Worm (Caenorhabditis elegans) whole organism, L2 larva: ENCODE results near the gene C05G5.1.

Experiments used
- ceh-16 ChIP-seq: fragments of 150-350 bp; optimal IDR thresholded peaks from 2 replicates; lab custom pipeline; 2014; ENCODE audit warnings: missing biosample characterization, missing genetic modification characterization
- egl-27 ChIP-seq: sonication (generic microtip); optimal IDR thresholded peaks from 3 replicates; lab custom pipeline; 2017; ENCODE audit warnings: missing biosample characterization, missing genetic modification reagents, missing genetic modification characterization
- mbf-1 ChIP-seq: sonication (generic microtip); optimal IDR thresholded peaks from 2 replicates; lab custom pipeline; 2017; ENCODE audit warnings: missing biosample characterization, missing genetic modification characterization
- nhr-129 ChIP-seq: fragments of 150-350 bp; optimal IDR thresholded peaks from 2 replicates; lab custom pipeline; 2014; ENCODE audit warnings: missing biosample characterization, missing genetic modification characterization
- ztf-4 ChIP-seq: fragments of 150-350 bp; optimal IDR thresholded peaks from 2 replicates; lab custom pipeline; 2014; ENCODE audit warnings: missing biosample characterization, missing genetic modification characterization

Gene C05G5.1

DNA sequence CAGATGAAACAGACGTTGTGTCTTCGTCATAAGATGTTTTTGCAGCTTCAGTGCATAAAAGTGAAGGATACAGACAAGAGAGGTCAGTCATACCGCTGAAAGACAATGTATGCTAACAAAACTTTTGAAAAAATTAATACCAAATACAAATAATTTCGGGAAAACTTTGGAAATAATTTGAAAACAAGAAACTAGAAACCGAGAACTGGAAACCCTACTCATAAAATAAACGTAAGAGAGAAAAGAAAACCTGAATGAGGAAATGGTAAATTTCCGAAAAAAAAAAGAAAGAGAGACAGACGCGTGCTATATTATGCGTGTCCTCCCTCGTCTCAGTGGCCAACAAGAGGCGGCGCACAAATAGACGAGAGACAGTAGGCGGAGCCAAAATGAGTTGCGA is 47.0 kb downstream of the C05G5.1 start, which contains the start of gene sox-3:
sox-3 (minus strand) TSS at position 101 of the 400 bp plus-strand sequence.
- no peak for TF ChIP-seq ztf-4 (tag; lab: Kevin White, UChicago)
- TF ChIP-seq egl-27 (tag; lab: Kevin White, UChicago), result no peak
- no peak for TF ChIP-seq nhr-129
- no peak for TF ChIP-seq mbf-1 (tag; lab: Kevin White, UChicago)
- TF ChIP-seq ceh-16 (tag; lab: Kevin White, UChicago), result no peak
- TF ChIP-seq, all 48 proteins: peak for 0
